Worm (Caenorhabditis elegans) whole organism, L4 larva: ENCODE measurements around the gene K12H6.6.
A peak's percentile ranks its signal among the peaks of the same experiment; 100 is the strongest.

Experiments
- D1046.2 ChIP-seq: fragments of 200-800 bp; sonication (Bioruptor generic); IDR thresholded peaks from 2 replicates; pipeline ENCODE4 v1.3.6; 2022; ENCODE audit warnings: missing genetic modification characterization, missing compliant biosample characterization
- F37D6.2 ChIP-seq: sonication (generic microtip); optimal IDR thresholded peaks from 2 replicates; lab custom pipeline; 2016; ENCODE audit warnings: mild to moderate bottlenecking, missing genetic modification characterization, missing compliant biosample characterization
- F44E2.7 ChIP-seq: fragments of 200-800 bp; sonication (Bioruptor generic); IDR thresholded peaks from 2 replicates; pipeline ENCODE4 v2.1.2; 2022; ENCODE audit warnings: missing genetic modification characterization, missing compliant biosample characterization
- F49E8.2 ChIP-seq: sonication (generic microtip); optimal IDR thresholded peaks from 2 replicates; lab custom pipeline; 2016; ENCODE audit warnings: missing compliant biosample characterization, mild to moderate bottlenecking, missing genetic modification characterization, borderline replicate concordance
- T20F7.1 ChIP-seq: fragments of 200-800 bp; sonication (Bioruptor generic); optimal IDR thresholded peaks from 2 replicates; lab custom pipeline; 2018; ENCODE audit warnings: mild to moderate bottlenecking, missing genetic modification characterization, missing compliant biosample characterization
- Y75B8A.6 ChIP-seq: fragments of 200-800 bp; sonication (Bioruptor generic); IDR thresholded peaks from 2 replicates; pipeline ENCODE4 v1.3.6; 2022; ENCODE audit warnings: missing genetic modification reagents, missing genetic modification characterization, missing compliant biosample characterization
- ZK337.2 ChIP-seq: fragments of 200-800 bp; sonication (Bioruptor generic); IDR thresholded peaks from 2 replicates; pipeline ENCODE4 v1.3.6; 2022; ENCODE audit warnings: missing genetic modification reagents, missing genetic modification characterization, missing compliant biosample characterization
- aha-1 ChIP-seq: fragments of 150-350 bp; peaks from one replicate; lab custom pipeline; 2014; ENCODE audit warnings: missing biosample characterization, missing genetic modification characterization
- ceh-82 ChIP-seq: sonication (generic microtip); optimal IDR thresholded peaks from 2 replicates; lab custom pipeline; 2017; ENCODE audit warnings: missing biosample characterization, missing genetic modification characterization
- daf-16 ChIP-seq, 3 experiments: sonication (generic microtip); optimal IDR thresholded peaks; 2 replicates each; lab custom pipeline; 2016 to 2017; ENCODE audit warnings: missing genetic modification characterization in 3 of 3, missing genetic modification reagents in 3 of 3, mild to moderate bottlenecking in 2 of 3, missing compliant biosample characterization in 2 of 3, missing biosample characterization in 1 of 3, moderate library complexity in 1 of 3
- dmd-8 ChIP-seq: fragments of 200-800 bp; sonication (Bioruptor generic); IDR thresholded peaks from 2 replicates; pipeline ENCODE4 v1.3.6; 2022; ENCODE audit warnings: missing genetic modification characterization, missing compliant biosample characterization
- fkh-10 ChIP-seq: fragments of 150-350 bp; optimal IDR thresholded peaks from 2 replicates; lab custom pipeline; 2014; ENCODE audit warnings: missing biosample characterization, missing genetic modification reagents, missing genetic modification characterization
- hmg-1.1 ChIP-seq: fragments of 200-800 bp; sonication (Bioruptor generic); IDR thresholded peaks from 2 replicates; pipeline ENCODE4 v1.3.6; 2022; ENCODE audit warnings: missing genetic modification reagents, missing genetic modification characterization, missing compliant biosample characterization
- jun-1 ChIP-seq: fragments of 150-350 bp; optimal IDR thresholded peaks from 2 replicates; lab custom pipeline; 2014; ENCODE audit warnings: missing biosample characterization, missing genetic modification reagents, missing genetic modification characterization
- lin-38 ChIP-seq: fragments of 200-800 bp; sonication (Bioruptor generic); IDR thresholded peaks from 2 replicates; pipeline ENCODE4 v1.3.6; 2022; ENCODE audit warnings: missing genetic modification reagents, missing genetic modification characterization, missing compliant biosample characterization
- madf-5 ChIP-seq, 2 experiments: fragments of 200-800 bp; sonication (Bioruptor generic); IDR thresholded peaks; 2 replicates each; pipeline ENCODE4 v1.3.6; 2022; ENCODE audit warnings: missing compliant biosample characterization in 2 of 2, missing genetic modification characterization in 2 of 2
- mes-2 ChIP-seq: sonication (generic microtip); optimal IDR thresholded peaks from 2 replicates; lab custom pipeline; 2016; ENCODE audit warnings: missing genotype, mild to moderate bottlenecking, missing genetic modification characterization, missing compliant biosample characterization; ENCODE audit not compliant: poor library complexity, severe bottlenecking
- mxl-3 ChIP-seq: fragments of 200-800 bp; sonication (Bioruptor generic); optimal IDR thresholded peaks from 2 replicates; lab custom pipeline; 2018; ENCODE audit warnings: mild to moderate bottlenecking, missing genetic modification characterization, missing compliant biosample characterization
- nhr-10 ChIP-seq: fragments of 150-350 bp; optimal IDR thresholded peaks from 2 replicates; lab custom pipeline; 2014; ENCODE audit warnings: missing biosample characterization, missing genetic modification characterization
- nhr-25 ChIP-seq: sonication (generic microtip); optimal IDR thresholded peaks from 2 replicates; lab custom pipeline; 2017; ENCODE audit warnings: missing genetic modification characterization, mild to moderate bottlenecking, missing compliant biosample characterization, antibody characterized with exemption, moderate library complexity, borderline replicate concordance; ENCODE audit not compliant: insufficient read depth
- nhr-42 ChIP-seq: fragments of 200-800 bp; sonication (Bioruptor generic); IDR thresholded peaks from 2 replicates; pipeline ENCODE4 v1.3.6; 2022; ENCODE audit warnings: missing genetic modification characterization, missing compliant biosample characterization
- nhr-6 ChIP-seq: fragments of 150-350 bp; optimal IDR thresholded peaks from 2 replicates; lab custom pipeline; 2014; ENCODE audit warnings: missing biosample characterization, missing genetic modification characterization
- nhr-77 ChIP-seq: fragments of 150-350 bp; optimal IDR thresholded peaks from 2 replicates; lab custom pipeline; 2014; ENCODE audit warnings: missing biosample characterization, missing genetic modification characterization
- pha-4 ChIP-seq, 2 experiments: fragments of 150-350 bp in 1 of 2; fragments of 200-800 bp in 1 of 2; sonication (Bioruptor generic) in 1 of 2; IDR thresholded peaks in 1 of 2; optimal IDR thresholded peaks in 1 of 2; 2 replicates each; pipeline versions ENCODE4 v1.3.6 to Lab custom; 2014 to 2022; ENCODE audit warnings: missing genetic modification characterization in 2 of 2, missing genetic modification reagents in 2 of 2, missing biosample characterization in 1 of 2, missing compliant biosample characterization in 1 of 2
- pqm-1 ChIP-seq: sonication (generic microtip); optimal IDR thresholded peaks from 2 replicates; lab custom pipeline; 2017; ENCODE audit warnings: missing biosample characterization, missing genetic modification characterization
- rbr-2 ChIP-seq: sonication (generic microtip); optimal IDR thresholded peaks from 2 replicates; lab custom pipeline; 2016; ENCODE audit warnings: missing genotype, missing genetic modification characterization, missing compliant biosample characterization
- set-16 ChIP-seq: fragments of 200-800 bp; sonication (Bioruptor generic); IDR thresholded peaks from 2 replicates; pipeline ENCODE4 v1.3.6; 2022; ENCODE audit warnings: missing genetic modification reagents, missing genetic modification characterization, missing compliant biosample characterization
- skn-1 ChIP-seq: fragments of 150-350 bp; optimal IDR thresholded peaks from 2 replicates; lab custom pipeline; 2014; ENCODE audit warnings: missing biosample characterization, missing genetic modification characterization
- snpc-1.2 ChIP-seq: fragments of 200-800 bp; sonication (Bioruptor generic); IDR thresholded peaks from 2 replicates; pipeline ENCODE4 v1.3.6; 2022; ENCODE audit warnings: missing genetic modification reagents, missing genetic modification characterization, missing compliant biosample characterization
- spr-1 ChIP-seq: sonication (generic microtip); optimal IDR thresholded peaks from 2 replicates; lab custom pipeline; 2016; ENCODE audit warnings: mild to moderate bottlenecking, missing genetic modification characterization, missing compliant biosample characterization
- spr-3 ChIP-seq: fragments of 200-800 bp; sonication (Bioruptor generic); optimal IDR thresholded peaks from 2 replicates; lab custom pipeline; 2018; ENCODE audit warnings: mild to moderate bottlenecking, missing genetic modification characterization, missing compliant biosample characterization
- tra-1 ChIP-seq: fragments of 200-800 bp; sonication (Bioruptor generic); IDR thresholded peaks from 2 replicates; pipeline ENCODE4 v1.3.6; 2022; ENCODE audit warnings: missing genetic modification reagents, missing genetic modification characterization, missing compliant biosample characterization
- unc-39 ChIP-seq: sonication (generic microtip); optimal IDR thresholded peaks from 2 replicates; lab custom pipeline; 2017; ENCODE audit warnings: missing biosample characterization, missing genetic modification characterization
- vab-7 ChIP-seq: fragments of 200-800 bp; sonication (Bioruptor generic); IDR thresholded peaks from 2 replicates; pipeline ENCODE4 v1.3.6; 2022; ENCODE audit warnings: missing genetic modification reagents, missing genetic modification characterization, missing compliant biosample characterization
- zip-2 ChIP-seq: fragments of 150-350 bp; optimal IDR thresholded peaks from 2 replicates; lab custom pipeline; 2014; ENCODE audit warnings: missing biosample characterization, missing genetic modification characterization
- ztf-11 ChIP-seq: fragments of 150-350 bp; optimal IDR thresholded peaks from 2 replicates; lab custom pipeline; 2014; ENCODE audit warnings: missing biosample characterization, missing genetic modification characterization
- ztf-7 ChIP-seq: fragments of 150-350 bp; optimal IDR thresholded peaks from 2 replicates; lab custom pipeline; 2014; ENCODE audit warnings: missing biosample characterization, missing genetic modification characterization

K12H6.6 gene

ce11 chrII:2867701-2868100 is 36.7 kb upstream of the K12H6.6 start, which contains the start of gene Y110A2AL.2:
TSS of gene Y110A2AL.2 (plus strand) at chrII:2868001.
- no peak for TF ChIP-seq unc-39 (tag; lab: Kevin White, UChicago)
- no peak for TF ChIP-seq T20F7.1 (GFP tag; lab: Kevin White, UChicago)
- no peak for TF ChIP-seq F44E2.7 (GFP tag; lab: Robert Waterston, UW)
- no peak for TF ChIP-seq F37D6.2
- no peak for TF ChIP-seq nhr-25
- TF ChIP-seq nhr-6, result no peak
- TF ChIP-seq mes-2 (tag; lab: Kevin White, UChicago), result no peak
- TF ChIP-seq pqm-1 (tag; lab: Kevin White, UChicago), result no peak
- no peak for TF ChIP-seq hmg-1.1 (GFP tag; lab: Robert Waterston, UW)
- no peak for TF ChIP-seq nhr-10 (tag; lab: Kevin White, UChicago)
- TF ChIP-seq dmd-8 (GFP tag; lab: Robert Waterston, UW), result no peak
- TF ChIP-seq jun-1 (tag; lab: Kevin White, UChicago), result no peak
- no peak for TF ChIP-seq ztf-7
- no peak for TF ChIP-seq ztf-11
- no peak for TF ChIP-seq zip-2 (tag; lab: Kevin White, UChicago)
- no peak for TF ChIP-seq F49E8.2 (tag; lab: Kevin White, UChicago)

- no peak for TF ChIP-seq pha-4 (GFP tag; IDR thresholded peaks at IDR 0.05; lab: Robert Waterston, UW)
- no peak for TF ChIP-seq pha-4 (tag; optimal IDR thresholded peaks at IDR 0.05; lab: Kevin White, UChicago)
- no peak for TF ChIP-seq Y75B8A.6 (GFP tag; lab: Robert Waterston, UW)
- no peak for TF ChIP-seq spr-3 (GFP tag; lab: Kevin White, UChicago)
- no peak for TF ChIP-seq spr-1 (tag; lab: Kevin White, UChicago)
- TF ChIP-seq F44E2.7 (GFP tag; lab: Robert Waterston, UW), result no peak
- no peak for TF ChIP-seq lin-38 (GFP tag; lab: Robert Waterston, UW)
- no peak for TF ChIP-seq hmg-1.1 (GFP tag; lab: Robert Waterston, UW)
- no peak for TF ChIP-seq ZK337.2 (GFP tag; lab: Robert Waterston, UW)
- TF ChIP-seq, all 104 proteins: peak for 0
These were observed 35.6 kb upstream of the K12H6.6 start, which contains the start of the genes Y110A2AL.9 and Y110A2AL.3 for ce11 chrII:2866541-2867124. TSS of gene Y110A2AL.9 (minus strand) at chrII:2866641. TSS of gene Y110A2AL.3 (plus strand) at chrII:2867074.

ce11 chrII:2865355-2865754 is 34.3 kb upstream of the K12H6.6 start:
- TF ChIP-seq nhr-77 (no peak), nhr-25 (no peak), aha-1 (tag; lab: Kevin White, UChicago) (peak; percentile 15), set-16 (GFP tag; lab: Robert Waterston, UW) (peak; percentile 66), nhr-10 (tag; lab: Kevin White, UChicago) (no peak), skn-1 (tag; lab: Kevin White, UChicago) (no peak), mxl-3 (GFP tag; lab: Kevin White, UChicago) (no peak), D1046.2 (0 out of 2 replicates have a peak, but pooled peaks have one; percentile 28), snpc-1.2 (GFP tag; lab: Robert Waterston, UW) (no peak)

ce11 chrII:2864229-2864628 is 33.2 kb upstream of the K12H6.6 start, which contains the start of gene Y110A2AL.5:
TSS of gene Y110A2AL.5 (plus strand) at chrII:2864529.
- TF ChIP-seq ceh-82, result no peak
- TF ChIP-seq nhr-42, result no peak
- TF ChIP-seq daf-16 (GFP tag; optimal IDR thresholded peaks at IDR 0.05; lab: Kevin White, UChicago), result no peak
- no peak for TF ChIP-seq daf-16 (tag; optimal IDR thresholded peaks at IDR 0.05; lab: Kevin White, UChicago)
- TF ChIP-seq tra-1 (GFP tag; lab: Robert Waterston, UW), result no peak
- TF ChIP-seq rbr-2, result no peak
- TF ChIP-seq madf-5 (GFP tag; IDR thresholded peaks at IDR 0.05; lab: Robert Waterston, UW), result no peak
- no peak for TF ChIP-seq vab-7 (GFP tag; lab: Robert Waterston, UW)
- no peak for TF ChIP-seq fkh-10
